Fruit fly (Drosophila melanogaster) whole organism, embryonic: ENCODE results near the gene Obp19b.
A peak's percentile ranks its signal among the peaks of the same experiment; 100 is the strongest.

Experiments
- BtbVII ChIP-seq: fragments of 200-800 bp; sonication (Bioruptor generic); optimal IDR thresholded peaks from 3 replicates; lab custom pipeline; 2017; ENCODE audit warnings: missing biosample characterization, mild to moderate bottlenecking, missing genetic modification characterization
- CG10543 ChIP-seq: fragments of 200-800 bp; sonication (Bioruptor generic); optimal IDR thresholded peaks from 3 replicates; lab custom pipeline; 2017; ENCODE audit warnings: missing biosample characterization, mild to moderate bottlenecking, missing genetic modification characterization, moderate library complexity
- CG12391 ChIP-seq: fragments of 200-800 bp; sonication (Bioruptor generic); optimal IDR thresholded peaks from 3 replicates; lab custom pipeline; 2018; ENCODE audit warnings: missing biosample characterization, mild to moderate bottlenecking, missing genetic modification characterization, moderate library complexity
- CG13775 ChIP-seq: fragments of 200-800 bp; sonication (Bioruptor generic); optimal IDR thresholded peaks from 3 replicates; lab custom pipeline; 2017; ENCODE audit warnings: missing biosample characterization, mild to moderate bottlenecking, missing genetic modification characterization
- CG17359 ChIP-seq: fragments of 200-800 bp; sonication (Bioruptor generic); optimal IDR thresholded peaks from 3 replicates; lab custom pipeline; 2018; ENCODE audit warnings: missing biosample characterization, mild to moderate bottlenecking, missing genetic modification characterization, moderate library complexity
- CG1792 ChIP-seq: fragments of 200-800 bp; sonication (Bioruptor generic); optimal IDR thresholded peaks from 2 replicates; lab custom pipeline; 2016; ENCODE audit warnings: missing biosample characterization, missing genetic modification characterization
- CG2678 ChIP-seq: fragments of 200-800 bp; sonication (Bioruptor generic); optimal IDR thresholded peaks from 3 replicates; lab custom pipeline; 2019; ENCODE audit warnings: missing biosample characterization, mild to moderate bottlenecking, missing genetic modification characterization, moderate library complexity
- CG31388 ChIP-seq: fragments of 200-800 bp; sonication (Bioruptor generic); optimal IDR thresholded peaks from 2 replicates; lab custom pipeline; 2016; ENCODE audit warnings: missing biosample characterization, missing genetic modification characterization
- CG3281 ChIP-seq: fragments of 200-800 bp; sonication (Bioruptor generic); optimal IDR thresholded peaks from 3 replicates; lab custom pipeline; 2017; ENCODE audit warnings: missing biosample characterization, mild to moderate bottlenecking, missing genetic modification characterization
- CG34376 ChIP-seq: fragments of 200-800 bp; sonication (Bioruptor generic); optimal IDR thresholded peaks from 2 replicates; lab custom pipeline; 2018; ENCODE audit warnings: missing biosample characterization, mild to moderate bottlenecking, missing genetic modification characterization
- CG3726 ChIP-seq: fragments of 200-800 bp; sonication (Bioruptor generic); IDR thresholded peaks from 3 replicates; pipeline ENCODE4, ENCODE4 v1.3.6; 2022; ENCODE audit warnings: missing biosample characterization, missing genetic modification characterization
- CG3838 ChIP-seq: fragments of 200-800 bp; sonication (Bioruptor generic); optimal IDR thresholded peaks from 3 replicates; lab custom pipeline; 2016; ENCODE audit warnings: missing biosample characterization, missing genetic modification characterization
- CG4360 ChIP-seq: fragments of 200-800 bp; sonication (Bioruptor generic); IDR thresholded peaks from 2 replicates; pipeline ENCODE4 v1.3.6; 2022; ENCODE audit warnings: missing biosample characterization, missing genetic modification characterization
- CG5245 ChIP-seq: fragments of 200-800 bp; sonication (Bioruptor generic); optimal IDR thresholded peaks from 3 replicates; lab custom pipeline; 2016; ENCODE audit warnings: missing biosample characterization, missing genetic modification characterization
- CG9215 ChIP-seq: fragments of 200-800 bp; sonication (Bioruptor generic); IDR thresholded peaks from 2 replicates; pipeline ENCODE4 v1.3.6; 2022; ENCODE audit warnings: missing biosample characterization, missing genetic modification characterization
- CG9797 ChIP-seq: fragments of 200-800 bp; sonication (Bioruptor generic); optimal IDR thresholded peaks from 3 replicates; lab custom pipeline; 2018; ENCODE audit warnings: missing biosample characterization, mild to moderate bottlenecking, missing genetic modification characterization
- Dad ChIP-seq: fragments of 200-800 bp; sonication (Bioruptor generic); optimal IDR thresholded peaks from 3 replicates; lab custom pipeline; 2016; ENCODE audit warnings: missing biosample characterization, missing genetic modification characterization
- Deaf1 ChIP-seq: fragments of 200-800 bp; optimal IDR thresholded peaks from 3 replicates; lab custom pipeline; 2019; ENCODE audit warnings: missing biosample characterization, mild to moderate bottlenecking, missing genetic modification characterization, moderate library complexity
- E2f1 ChIP-seq: fragments of 200-800 bp; sonication (Bioruptor generic); IDR thresholded peaks from 2 replicates; pipeline ENCODE4 v1.3.6; 2022; ENCODE audit warnings: missing biosample characterization, missing genetic modification characterization
- Fer1 ChIP-seq: fragments of 200-800 bp; sonication (Bioruptor generic); optimal IDR thresholded peaks from 2 replicates; lab custom pipeline; 2017; ENCODE audit warnings: missing biosample characterization, mild to moderate bottlenecking, missing genetic modification characterization
- HLH54F ChIP-seq: fragments of 200-800 bp; sonication (Bioruptor generic); optimal IDR thresholded peaks from 3 replicates; lab custom pipeline; 2016; ENCODE audit warnings: missing biosample characterization, missing genetic modification characterization
- Hand ChIP-seq: fragments of 200-800 bp; sonication (Bioruptor generic); optimal IDR thresholded peaks from 2 replicates; lab custom pipeline; 2017; ENCODE audit warnings: mild to moderate bottlenecking, missing biosample characterization, missing genetic modification reagents, missing genetic modification characterization
- Jarid2 ChIP-seq: fragments of 200-800 bp; sonication (Bioruptor generic); optimal IDR thresholded peaks from 3 replicates; lab custom pipeline; 2017; ENCODE audit warnings: mild to moderate bottlenecking, missing biosample characterization, missing genetic modification reagents, missing genetic modification characterization
- Med ChIP-seq: fragments of 200-800 bp; sonication (Bioruptor generic); peaks from one replicate; lab custom pipeline; 2016; ENCODE audit warnings: missing biosample characterization, missing genetic modification characterization, mild to moderate bottlenecking, inconsistent platforms, moderate library complexity
- Meics ChIP-seq: fragments of 200-800 bp; sonication (Bioruptor generic); optimal IDR thresholded peaks from 2 replicates; lab custom pipeline; 2017; ENCODE audit warnings: missing biosample characterization, mild to moderate bottlenecking, missing genetic modification characterization
- PHDP ChIP-seq: fragments of 200-800 bp; sonication (Bioruptor generic); optimal IDR thresholded peaks from 3 replicates; lab custom pipeline; 2018; ENCODE audit warnings: missing biosample characterization, mild to moderate bottlenecking, missing genetic modification characterization, moderate library complexity
- Ssrp ChIP-seq: fragments of 200-800 bp; sonication (Bioruptor generic); optimal IDR thresholded peaks from 2 replicates; lab custom pipeline; 2018; ENCODE audit warnings: missing biosample characterization, mild to moderate bottlenecking, missing genetic modification characterization, moderate library complexity
- al ChIP-seq: fragments of 200-800 bp; sonication (Bioruptor generic); IDR thresholded peaks from 2 replicates; pipeline ENCODE4 v1.3.6; 2022; ENCODE audit warnings: missing biosample characterization, missing genetic modification characterization
- ase ChIP-seq: fragments of 200-800 bp; sonication (Bioruptor generic); IDR thresholded peaks from 3 replicates; pipeline ENCODE4 v1.3.6; 2022; ENCODE audit warnings: missing biosample characterization, missing genetic modification characterization
- caup ChIP-seq: fragments of 200-800 bp; sonication (Bioruptor generic); optimal IDR thresholded peaks from 3 replicates; lab custom pipeline; 2017; ENCODE audit warnings: missing biosample characterization, mild to moderate bottlenecking, missing genetic modification characterization, moderate library complexity; ENCODE audit not compliant: severe bottlenecking
- corto ChIP-seq: fragments of 200-800 bp; sonication (Bioruptor generic); optimal IDR thresholded peaks from 2 replicates; lab custom pipeline; 2016; ENCODE audit warnings: missing biosample characterization, mild to moderate bottlenecking, missing genetic modification characterization, moderate library complexity
- crp ChIP-seq, 2 experiments: fragments of 200-800 bp; sonication (Bioruptor generic); optimal IDR thresholded peaks; 2 replicates in 1 of 2; 3 replicates in 1 of 2; lab custom pipeline; 2017; ENCODE audit warnings: missing biosample characterization in 2 of 2, missing genetic modification characterization in 2 of 2, mild to moderate bottlenecking in 1 of 2, moderate library complexity in 1 of 2
- dan ChIP-seq: fragments of 200-800 bp; sonication (Bioruptor generic); IDR thresholded peaks from 2 replicates; pipeline ENCODE4 v1.3.6; 2022; ENCODE audit warnings: missing biosample characterization, missing genetic modification characterization
- dmrt99B ChIP-seq: fragments of 200-800 bp; sonication (Bioruptor generic); optimal IDR thresholded peaks from 2 replicates; lab custom pipeline; 2018; ENCODE audit warnings: missing biosample characterization, mild to moderate bottlenecking, missing genetic modification characterization, moderate library complexity
- en ChIP-seq: fragments of 200-800 bp; sonication (Bioruptor generic); optimal IDR thresholded peaks from 2 replicates; lab custom pipeline; 2016; ENCODE audit warnings: missing biosample characterization, missing genetic modification characterization
- fd102C ChIP-seq: fragments of 200-800 bp; sonication (Bioruptor generic); optimal IDR thresholded peaks from 2 replicates; lab custom pipeline; 2018; ENCODE audit warnings: missing biosample characterization, mild to moderate bottlenecking, missing genetic modification characterization, moderate library complexity
- gcm ChIP-seq: fragments of 200-800 bp; sonication (Bioruptor generic); optimal IDR thresholded peaks from 2 replicates; lab custom pipeline; 2019; ENCODE audit warnings: missing biosample characterization, mild to moderate bottlenecking, missing genetic modification characterization, moderate library complexity
- hkb ChIP-seq, 2 experiments: fragments of 200-800 bp in 1 of 2; fragments of >200 bp in 1 of 2; sonication (Bioruptor generic) in 1 of 2; IDR thresholded peaks in 1 of 2; optimal IDR thresholded peaks in 1 of 2; 2 replicates each; pipeline versions ENCODE4 v1.3.6 to Lab custom; 2017 to 2022; ENCODE audit warnings: missing biosample characterization in 1 of 2, missing genetic modification characterization in 1 of 2
- kah ChIP-seq: fragments of 200-800 bp; sonication (Bioruptor generic); optimal IDR thresholded peaks from 2 replicates; lab custom pipeline; 2018; ENCODE audit warnings: missing biosample characterization, mild to moderate bottlenecking, missing genetic modification characterization
- mam ChIP-seq: fragments of 200-800 bp; sonication (Bioruptor generic); optimal IDR thresholded peaks from 3 replicates; lab custom pipeline; 2016; ENCODE audit warnings: missing biosample characterization, missing genetic modification characterization
- onecut ChIP-seq: fragments of 200-800 bp; sonication (Bioruptor generic); IDR thresholded peaks from 2 replicates; pipeline ENCODE4 v1.3.6; 2022; ENCODE audit warnings: missing biosample characterization, missing genetic modification characterization
- pho ChIP-seq: fragments of 200-800 bp; sonication (Bioruptor generic); optimal IDR thresholded peaks from 2 replicates; lab custom pipeline; 2016; ENCODE audit warnings: missing biosample characterization, missing genetic modification characterization
- pita ChIP-seq: fragments of 200-800 bp; sonication (Bioruptor generic); optimal IDR thresholded peaks from 2 replicates; lab custom pipeline; 2017; ENCODE audit warnings: missing biosample characterization, mild to moderate bottlenecking, missing genetic modification characterization
- ranshi ChIP-seq: fragments of 200-800 bp; sonication (Bioruptor generic); IDR thresholded peaks from 2 replicates; pipeline ENCODE4 v1.3.6; 2022; ENCODE audit warnings: missing biosample characterization, missing genetic modification characterization
- row ChIP-seq: fragments of 200-800 bp; sonication (Bioruptor generic); IDR thresholded peaks from 3 replicates; pipeline ENCODE4 v1.3.6; 2022; ENCODE audit warnings: missing biosample characterization, missing genetic modification characterization
- schlank ChIP-seq: fragments of 200-800 bp; sonication (Bioruptor generic); optimal IDR thresholded peaks from 2 replicates; lab custom pipeline; 2018; ENCODE audit warnings: missing biosample characterization, mild to moderate bottlenecking, missing genetic modification characterization
- tio ChIP-seq: fragments of 200-800 bp; sonication (Bioruptor generic); optimal IDR thresholded peaks from 2 replicates; lab custom pipeline; 2017; ENCODE audit warnings: missing biosample characterization, missing genetic modification characterization, inconsistent platforms
- unc-4 ChIP-seq: fragments of 200-800 bp; sonication (Bioruptor generic); IDR thresholded peaks from 2 replicates; pipeline ENCODE4 v1.3.6; 2022; ENCODE audit warnings: missing biosample characterization, missing genetic modification characterization; ENCODE audit not compliant: partially characterized antibody
- usp ChIP-seq: fragments of >200 bp; optimal IDR thresholded peaks from 2 replicates; lab custom pipeline; 2017; ENCODE audit warnings: missing biosample characterization, missing genetic modification characterization
- wek ChIP-seq: fragments of 200-800 bp; sonication (Bioruptor generic); optimal IDR thresholded peaks from 3 replicates; lab custom pipeline; 2018; ENCODE audit warnings: missing biosample characterization, mild to moderate bottlenecking, missing genetic modification characterization, moderate library complexity
- zfh1 ChIP-seq: fragments of 200-800 bp; sonication (Bioruptor generic); IDR thresholded peaks from 3 replicates; pipeline ENCODE4 v1.3.6; 2022; ENCODE audit warnings: missing biosample characterization, missing genetic modification characterization

Gene Obp19b

DNA sequence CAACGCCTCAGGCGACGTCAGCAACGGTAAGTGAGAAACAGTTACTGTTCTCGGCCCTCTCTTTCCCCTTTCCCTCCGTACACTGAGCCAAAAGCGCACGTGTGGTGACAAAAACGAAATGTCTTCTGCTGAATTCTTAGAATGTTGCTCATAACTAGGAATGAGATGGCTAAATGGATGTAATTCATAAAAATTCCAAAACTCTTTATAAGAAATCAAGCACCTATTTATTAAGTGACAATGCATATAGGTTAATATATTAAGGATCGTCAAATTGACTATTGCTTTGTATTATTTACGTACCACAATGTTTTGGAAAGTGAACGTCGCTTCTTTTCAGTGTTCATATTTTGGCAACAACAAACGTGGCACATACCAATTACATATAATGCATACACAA, 18.0 kb downstream of the Obp19b start (continued):
- TF ChIP-seq Jarid2 (no peak), E2f1 (GFP tag; lab: Robert Waterston, UW) (no peak), row (GFP tag; lab: Robert Waterston, UW) (peak; percentile 53; the same call in 2 of the 3 replicates), usp (GFP tag; lab: Kevin White, UChicago) (no peak), ranshi (GFP tag; lab: Robert Waterston, UW) (no peak), Fer1 (GFP tag; lab: Kevin White, UChicago) (peak; percentile 51), Meics (GFP tag; lab: Kevin White, UChicago) (peak; percentile 57), gcm (GFP tag; lab: Kevin White, UChicago) (no peak), hkb (optimal IDR thresholded peaks at IDR 0.05; lab: Kevin White, UChicago) (no peak), hkb (GFP tag; IDR thresholded peaks at IDR 0.05; lab: Robert Waterston, UW) (no peak), unc-4 (GFP tag; lab: Robert Waterston, UW) (no peak), CG3726 (GFP tag; lab: Robert Waterston, UW) (no peak), CG2678 (tag; lab: Kevin White, UChicago) (peak; percentile 69), CG1792 (GFP tag; lab: Kevin White, UChicago) (no peak), CG3838 (no peak), Dad (GFP tag; lab: Kevin White, UChicago) (no peak), dmrt99B (tag; lab: Kevin White, UChicago) (peak; percentile 47), CG34376 (GFP tag; lab: Kevin White, UChicago) (peak; percentile 35), CG13775 (GFP tag; lab: Kevin White, UChicago) (peak; percentile 13), Med (peak; percentile 83), CG17359 (tag; lab: Kevin White, UChicago) (peak; percentile 13), CG5245 (no peak), CG31388 (no peak), kah (GFP tag; lab: Kevin White, UChicago) (no peak), Deaf1 (tag; lab: Kevin White, UChicago) (peak; percentile 2), caup (GFP tag; lab: Kevin White, UChicago) (peak; percentile 29), al (no peak), schlank (tag; lab: Kevin White, UChicago) (peak; percentile 5), crp (GFP tag; optimal IDR thresholded peaks at IDR 0.05; lab: Kevin White, UChicago) (no peak), tio (GFP tag; lab: Kevin White, UChicago) (no peak), CG10543 (peak; percentile 64), Ssrp (tag; lab: Kevin White, UChicago) (no peak), HLH54F (peak; percentile 26), mam (peak; percentile 38), CG9797 (GFP tag; lab: Kevin White, UChicago) (no peak), CG9215 (peak; percentile 41; the same call in 1 of the 2 replicates), ase (GFP tag; lab: Robert Waterston, UW) (no peak), pho (GFP tag; lab: Kevin White, UChicago) (peak; percentile 43), onecut (GFP tag; lab: Robert Waterston, UW) (no peak), CG4360 (GFP tag; lab: Robert Waterston, UW) (no peak), zfh1 (GFP tag; lab: Robert Waterston, UW) (no peak), corto (GFP tag; lab: Kevin White, UChicago) (no peak), dan (GFP tag; lab: Robert Waterston, UW) (no peak), Hand (peak; percentile 24), CG12391 (peak; percentile 15), CG3281 (GFP tag; lab: Kevin White, UChicago) (peak; percentile 50), wek (GFP tag; lab: Kevin White, UChicago) (no peak), pita (GFP tag; lab: Kevin White, UChicago) (no peak), en (GFP tag; lab: Kevin White, UChicago) (no peak), fd102C (GFP tag; lab: Kevin White, UChicago) (no peak), BtbVII (GFP tag; lab: Kevin White, UChicago) (peak; percentile 28), PHDP (tag; lab: Kevin White, UChicago) (peak; percentile 33)
